Comparison of ENCODE assay signal across 1 fruit fly cellular context in the genomic region with DNA sequence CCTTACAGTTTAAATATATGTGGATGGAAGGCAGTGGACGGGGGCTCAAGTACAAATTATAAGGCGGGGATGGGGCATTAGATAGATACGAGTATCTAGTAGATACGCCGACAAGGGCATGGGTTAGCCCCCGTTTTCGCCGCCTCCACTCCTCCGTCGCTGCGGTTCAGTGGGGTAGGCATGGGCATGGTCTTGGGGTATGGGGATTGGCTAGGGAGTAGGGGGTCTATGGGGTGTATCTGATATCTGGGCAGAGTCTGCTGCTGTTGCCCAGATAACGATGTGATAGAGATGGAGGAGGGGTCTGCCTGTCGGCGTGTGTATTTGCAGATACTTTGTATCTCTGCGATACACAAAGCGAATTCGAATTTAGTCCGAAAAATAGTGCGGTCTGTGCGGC.
A peak's percentile ranks its signal among the peaks of the same experiment; 100 is the strongest.
TF ChIP-seq lines count a peak whose summit lies in the region.

No protein-coding gene starts in this region.

TF ChIP-seq in whole organism, embryonic, 481 proteins besides CTCF, POLR2A, EP300 and RAD21 (continued from another document):
- no peak for TF ChIP-seq CG14860 (GFP tag; IDR thresholded peaks at IDR 0.05; lab: Robert Waterston, UW; ENCODE audit: partially characterized antibody)
- no peak for TF ChIP-seq br (optimal IDR thresholded peaks at IDR 0.05; lab: Kevin White, UChicago)
- no peak for TF ChIP-seq pan (optimal IDR thresholded peaks at IDR 0.05; lab: Kevin White, UChicago)
- TF ChIP-seq pan (GFP tag; optimal IDR thresholded peaks at IDR 0.05 in 1 of 2, IDR thresholded peaks at IDR 0.05 in 1 of 2) = no peak
- no peak for TF ChIP-seq jigr1 (GFP tag; IDR thresholded peaks at IDR 0.05; lab: Robert Waterston, UW)
- peak; percentile 41; the same call in 1 of the 2 replicates for TF ChIP-seq sob (GFP tag; IDR thresholded peaks at IDR 0.05; lab: Robert Waterston, UW)
- no peak for TF ChIP-seq Mrtf (GFP tag; IDR thresholded peaks at IDR 0.05; lab: Robert Waterston, UW)
- peak; percentile 43 for TF ChIP-seq lab (GFP tag; optimal IDR thresholded peaks at IDR 0.05; lab: Kevin White, UChicago)
- no peak for TF ChIP-seq Blimp-1 (GFP tag; optimal IDR thresholded peaks at IDR 0.05; lab: Kevin White, UChicago)
- TF ChIP-seq ase (GFP tag; IDR thresholded peaks at IDR 0.05; lab: Robert Waterston, UW) = no peak
- no peak for TF ChIP-seq CG16815 (GFP tag; optimal IDR thresholded peaks at IDR 0.05; lab: Kevin White, UChicago)
- TF ChIP-seq pho (GFP tag; optimal IDR thresholded peaks at IDR 0.05; lab: Kevin White, UChicago) = no peak
- TF ChIP-seq hbn (GFP tag; IDR thresholded peaks at IDR 0.05; lab: Robert Waterston, UW; ENCODE audit: partially characterized antibody) = no peak
- peak; percentile 30 for TF ChIP-seq ftz-f1 (GFP tag; optimal IDR thresholded peaks at IDR 0.05; lab: Kevin White, UChicago)
- TF ChIP-seq CG12942 (GFP tag; optimal IDR thresholded peaks at IDR 0.05; lab: Kevin White, UChicago) = no peak
- no peak for TF ChIP-seq CG33557 (GFP tag; optimal IDR thresholded peaks at IDR 0.05; lab: Kevin White, UChicago)
- no peak for TF ChIP-seq nmo (GFP tag; optimal IDR thresholded peaks at IDR 0.05; lab: Kevin White, UChicago)
- TF ChIP-seq vvl (GFP tag; IDR thresholded peaks at IDR 0.05; lab: Robert Waterston, UW) = no peak
- no peak for TF ChIP-seq ac (GFP tag; optimal IDR thresholded peaks at IDR 0.05; lab: Kevin White, UChicago)
- TF ChIP-seq pros (GFP tag; optimal IDR thresholded peaks at IDR 0.05; lab: Kevin White, UChicago) = no peak
- no peak for TF ChIP-seq D (optimal IDR thresholded peaks at IDR 0.05; lab: Kevin White, UChicago)
- no peak for TF ChIP-seq D (GFP tag; optimal IDR thresholded peaks at IDR 0.05; lab: Kevin White, UChicago)
- TF ChIP-seq corto (GFP tag; optimal IDR thresholded peaks at IDR 0.05; lab: Kevin White, UChicago) = no peak
- no peak for TF ChIP-seq cg (GFP tag; optimal IDR thresholded peaks at IDR 0.05; lab: Kevin White, UChicago)
- no peak for TF ChIP-seq btn (GFP tag; optimal IDR thresholded peaks at IDR 0.05; lab: Kevin White, UChicago)
- TF ChIP-seq CG7745 (tag; optimal IDR thresholded peaks at IDR 0.05; lab: Kevin White, UChicago) = no peak
- TF ChIP-seq CG6791 (GFP tag; IDR thresholded peaks at IDR 0.05; lab: Robert Waterston, UW; ENCODE audit: partially characterized antibody) = no peak
- TF ChIP-seq CG15514 (GFP tag; optimal IDR thresholded peaks at IDR 0.05; lab: Kevin White, UChicago) = peak; percentile 5
- TF ChIP-seq CG12236 (GFP tag; optimal IDR thresholded peaks at IDR 0.05; lab: Kevin White, UChicago) = no peak
- TF ChIP-seq CG3163 (GFP tag; optimal IDR thresholded peaks at IDR 0.05; lab: Kevin White, UChicago) = no peak
- no peak for TF ChIP-seq fd96Cb (tag; optimal IDR thresholded peaks at IDR 0.05; lab: Kevin White, UChicago)
- TF ChIP-seq grau (tag; optimal IDR thresholded peaks at IDR 0.05; lab: Kevin White, UChicago) = no peak
- TF ChIP-seq GATAe (GFP tag; conservative IDR thresholded peaks at IDR 0.05; lab: Robert Waterston, UW) = peak; percentile 65
- no peak for TF ChIP-seq CG9817 (tag; optimal IDR thresholded peaks at IDR 0.05; lab: Kevin White, UChicago)
- TF ChIP-seq CG4360 (GFP tag; IDR thresholded peaks at IDR 0.05; lab: Robert Waterston, UW) = no peak
- peak; percentile 72 for TF ChIP-seq crol (GFP tag; IDR thresholded peaks at IDR 0.05; lab: Robert Waterston, UW)
- no peak for TF ChIP-seq PHDP (tag; optimal IDR thresholded peaks at IDR 0.05; lab: Kevin White, UChicago)
- TF ChIP-seq lbe (GFP tag; optimal IDR thresholded peaks at IDR 0.05; lab: Kevin White, UChicago) = no peak
- TF ChIP-seq mirr (GFP tag; optimal IDR thresholded peaks at IDR 0.05; lab: Kevin White, UChicago) = peak; percentile 75
- TF ChIP-seq bigmax (GFP tag; optimal IDR thresholded peaks at IDR 0.05; lab: Kevin White, UChicago) = no peak
- no peak for TF ChIP-seq CG17568 (GFP tag; optimal IDR thresholded peaks at IDR 0.05; lab: Kevin White, UChicago)
- TF ChIP-seq Hr39 (optimal IDR thresholded peaks at IDR 0.05; lab: Kevin White, UChicago) = no peak
- no peak for TF ChIP-seq CG8290 (GFP tag; optimal IDR thresholded peaks at IDR 0.05; lab: Kevin White, UChicago)
- peak in 1 of 2 experiments; percentile 9 for TF ChIP-seq CG8290 (tag; optimal IDR thresholded peaks at IDR 0.05; lab: Kevin White, UChicago)
- peak; percentile 38 for TF ChIP-seq CG10543 (GFP tag; optimal IDR thresholded peaks at IDR 0.05; lab: Kevin White, UChicago)
- no peak for TF ChIP-seq CG7372 (GFP tag; IDR thresholded peaks at IDR 0.05; lab: Robert Waterston, UW)
- no peak for TF ChIP-seq Dref (GFP tag; IDR thresholded peaks at IDR 0.05; lab: Robert Waterston, UW)
- no peak for TF ChIP-seq CG12071 (GFP tag; optimal IDR thresholded peaks at IDR 0.05; lab: Kevin White, UChicago)
- peak; percentile 30; the same call in 1 of the 2 replicates for TF ChIP-seq Adf1 (GFP tag; IDR thresholded peaks at IDR 0.05; lab: Robert Waterston, UW)
- TF ChIP-seq otp (GFP tag; IDR thresholded peaks at IDR 0.05; lab: Robert Waterston, UW) = 0 out of 3 replicates have a peak, but pooled peaks have one; percentile 4
- no peak for TF ChIP-seq Abd-B (GFP tag; optimal IDR thresholded peaks at IDR 0.05; lab: Kevin White, UChicago)
- TF ChIP-seq Stat92E (GFP tag; optimal IDR thresholded peaks at IDR 0.05; lab: Kevin White, UChicago) = no peak
- TF ChIP-seq chm (GFP tag; IDR thresholded peaks at IDR 0.05; lab: Robert Waterston, UW) = no peak
- TF ChIP-seq HHEX (GFP tag; optimal IDR thresholded peaks at IDR 0.05; lab: Kevin White, UChicago) = no peak
- TF ChIP-seq nerfin-2 (GFP tag; IDR thresholded peaks at IDR 0.05; lab: Robert Waterston, UW; ENCODE audit: partially characterized antibody) = no peak
- no peak for TF ChIP-seq phol (tag; optimal IDR thresholded peaks at IDR 0.05; lab: Kevin White, UChicago)
